Worm (Caenorhabditis elegans) whole organism, L3 larva: ENCODE measurements around the gene ZK1290.5.

Experiments used
- elt-1 ChIP-seq: fragments of 150-350 bp; optimal IDR thresholded peaks from 2 replicates; lab custom pipeline; 2014; ENCODE audit warnings: missing biosample characterization, missing genetic modification characterization
- elt-3 ChIP-seq, 3 experiments: fragments of 150-350 bp in 1 of 3; sonication (generic microtip) in 2 of 3; optimal IDR thresholded peaks; 2 replicates in 2 of 3; 4 replicates in 1 of 3; lab custom pipeline; 2014 to 2017; ENCODE audit warnings: missing biosample characterization in 3 of 3, missing genetic modification characterization in 3 of 3
- fkh-10 ChIP-seq: sonication (generic microtip); optimal IDR thresholded peaks from 2 replicates; lab custom pipeline; 2017; ENCODE audit warnings: missing biosample characterization, missing genetic modification reagents, missing genetic modification characterization
- mdl-1 ChIP-seq: fragments of 150-350 bp; optimal IDR thresholded peaks from 2 replicates; lab custom pipeline; 2014; ENCODE audit warnings: missing biosample characterization, missing genetic modification characterization
- nhr-25 ChIP-seq: sonication (generic microtip); optimal IDR thresholded peaks from 2 replicates; lab custom pipeline; 2017; ENCODE audit warnings: missing biosample characterization, missing genetic modification characterization
- nhr-28 ChIP-seq: fragments of 150-350 bp; optimal IDR thresholded peaks from 2 replicates; lab custom pipeline; 2014; ENCODE audit warnings: missing biosample characterization, missing genetic modification characterization
- nhr-67 ChIP-seq: fragments of 150-350 bp; optimal IDR thresholded peaks from 2 replicates; lab custom pipeline; 2014; ENCODE audit warnings: missing biosample characterization, missing genetic modification characterization
- nhr-77 ChIP-seq: fragments of 150-350 bp; optimal IDR thresholded peaks from 2 replicates; lab custom pipeline; 2014; ENCODE audit warnings: missing biosample characterization, missing genetic modification characterization
- pha-4 ChIP-seq: fragments of 150-350 bp; optimal IDR thresholded peaks from 2 replicates; lab custom pipeline; 2014; ENCODE audit warnings: missing biosample characterization, missing genetic modification reagents, missing genetic modification characterization
- unc-62 ChIP-seq: fragments of 150-350 bp; sonication (generic microtip); optimal IDR thresholded peaks from 4 replicates; lab custom pipeline; 2014; ENCODE audit warnings: missing biosample characterization, missing genetic modification reagents, missing genetic modification characterization
- ztf-4 ChIP-seq: fragments of 150-350 bp; optimal IDR thresholded peaks from 2 replicates; lab custom pipeline; 2014; ENCODE audit warnings: missing biosample characterization, missing genetic modification characterization

DNA sequence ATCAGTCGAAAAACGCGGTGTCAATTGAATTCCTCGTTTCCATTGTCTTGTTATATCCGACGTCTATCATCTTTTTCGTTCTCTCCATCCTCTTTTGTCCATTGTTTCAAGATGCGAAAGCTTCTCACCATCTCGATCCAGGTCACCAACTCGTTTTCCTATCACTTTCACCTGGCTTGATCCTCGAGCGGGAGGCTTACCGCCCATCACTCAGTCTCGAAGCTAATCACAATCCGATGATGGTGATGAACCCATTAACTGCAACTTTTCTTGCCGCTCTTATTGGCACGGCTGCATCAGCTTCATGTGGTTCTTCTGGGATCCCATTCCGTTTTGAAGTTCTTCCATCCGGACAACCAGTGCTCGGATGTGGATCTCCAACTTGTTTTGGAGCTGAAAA is 1.5 kb downstream of the ZK1290.5 start, which contains the start of gene wrt-1:
- TF ChIP-seq nhr-28 (tag; lab: Kevin White, UChicago) (no peak), elt-3 (tag; optimal IDR thresholded peaks at IDR 0.05; lab: Kevin White, UChicago) (no peak), nhr-25 (tag; lab: Kevin White, UChicago) (no peak), ztf-4 (tag; lab: Kevin White, UChicago) (no peak), mdl-1 (tag; lab: Kevin White, UChicago) (no peak), elt-1 (tag; lab: Kevin White, UChicago) (no peak), nhr-77 (tag; lab: Kevin White, UChicago) (no peak), unc-62 (GFP tag; lab: Kevin White, UChicago) (no peak), nhr-67 (tag; lab: Kevin White, UChicago) (no peak), pha-4 (tag; lab: Kevin White, UChicago) (no peak), fkh-10 (no peak)
